Worm (Caenorhabditis elegans) whole organism, L3 larva: ENCODE results near the gene Y57G11C.40.

Experiments
- R02D3.7 ChIP-seq: fragments of 150-350 bp; optimal IDR thresholded peaks from 2 replicates; lab custom pipeline; 2014; ENCODE audit warnings: missing biosample characterization, missing genetic modification characterization
- ZK546.5 ChIP-seq: sonication (generic microtip); optimal IDR thresholded peaks from 2 replicates; lab custom pipeline; 2017; ENCODE audit warnings: missing biosample characterization, missing genetic modification characterization
- aly-2 ChIP-seq: fragments of 150-350 bp; optimal IDR thresholded peaks from 2 replicates; lab custom pipeline; 2014; ENCODE audit warnings: missing biosample characterization, missing genetic modification characterization
- ama-1 ChIP-seq: fragments of 150-350 bp; optimal IDR thresholded peaks from 2 replicates; lab custom pipeline; 2018
- ceh-16 ChIP-seq: sonication (generic microtip); optimal IDR thresholded peaks from 2 replicates; lab custom pipeline; 2017; ENCODE audit warnings: missing biosample characterization, missing genetic modification characterization
- ceh-28 ChIP-seq: fragments of 150-350 bp; optimal IDR thresholded peaks from 2 replicates; lab custom pipeline; 2014; ENCODE audit warnings: missing biosample characterization, missing genetic modification reagents, missing genetic modification characterization
- ceh-82 ChIP-seq: fragments of 150-350 bp; optimal IDR thresholded peaks from 2 replicates; lab custom pipeline; 2014; ENCODE audit warnings: missing biosample characterization, missing genetic modification characterization
- ceh-9 ChIP-seq: sonication (generic microtip); optimal IDR thresholded peaks from 2 replicates; lab custom pipeline; 2018; ENCODE audit warnings: missing biosample characterization, missing genetic modification characterization
- daf-12 ChIP-seq: fragments of 150-350 bp; optimal IDR thresholded peaks from 2 replicates; lab custom pipeline; 2014; ENCODE audit warnings: missing biosample characterization, missing genetic modification reagents, missing genetic modification characterization
- egl-27 ChIP-seq: sonication (generic microtip); optimal IDR thresholded peaks from 4 replicates; lab custom pipeline; 2017; ENCODE audit warnings: missing biosample characterization, missing genetic modification reagents, missing genetic modification characterization
- elt-1 ChIP-seq: fragments of 150-350 bp; optimal IDR thresholded peaks from 2 replicates; lab custom pipeline; 2014; ENCODE audit warnings: missing biosample characterization, missing genetic modification characterization
- elt-2 ChIP-seq: sonication (generic microtip); optimal IDR thresholded peaks from 2 replicates; lab custom pipeline; 2016; ENCODE audit warnings: missing genetic modification reagents, mild to moderate bottlenecking, missing genetic modification characterization, missing compliant biosample characterization
- elt-3 ChIP-seq, 3 experiments: fragments of 150-350 bp in 1 of 3; sonication (generic microtip) in 2 of 3; optimal IDR thresholded peaks; 2 replicates in 2 of 3; 4 replicates in 1 of 3; lab custom pipeline; 2014 to 2017; ENCODE audit warnings: missing biosample characterization in 3 of 3, missing genetic modification characterization in 3 of 3
- eor-1 ChIP-seq, 2 experiments: fragments of 150-350 bp; optimal IDR thresholded peaks; 2 replicates each; lab custom pipeline; 2014 to 2018; ENCODE audit warnings: missing biosample characterization in 2 of 2, missing genetic modification characterization in 2 of 2
- fkh-10 ChIP-seq: sonication (generic microtip); optimal IDR thresholded peaks from 2 replicates; lab custom pipeline; 2017; ENCODE audit warnings: missing biosample characterization, missing genetic modification reagents, missing genetic modification characterization
- fkh-2 ChIP-seq: fragments of 150-350 bp; optimal IDR thresholded peaks from 2 replicates; lab custom pipeline; 2014; ENCODE audit warnings: missing biosample characterization, missing genetic modification reagents, missing genetic modification characterization
- hmg-11 ChIP-seq: sonication (generic microtip); optimal IDR thresholded peaks from 2 replicates; lab custom pipeline; 2016; ENCODE audit warnings: missing genetic modification characterization, missing compliant biosample characterization
- lin-15B ChIP-seq: fragments of 150-350 bp; optimal IDR thresholded peaks from 2 replicates; lab custom pipeline; 2014; ENCODE audit warnings: missing biosample characterization, missing genetic modification characterization
- lsy-12 ChIP-seq: sonication (generic microtip); optimal IDR thresholded peaks from 2 replicates; lab custom pipeline; 2016; ENCODE audit warnings: mild to moderate bottlenecking, missing genetic modification characterization, missing compliant biosample characterization
- mdl-1 ChIP-seq: fragments of 150-350 bp; optimal IDR thresholded peaks from 2 replicates; lab custom pipeline; 2014; ENCODE audit warnings: missing biosample characterization, missing genetic modification characterization
- mml-1 ChIP-seq: fragments of 150-350 bp; sonication (generic microtip); optimal IDR thresholded peaks from 3 replicates; lab custom pipeline; 2014; ENCODE audit warnings: missing biosample characterization, missing genetic modification characterization
- nfya-1 ChIP-seq: sonication (generic microtip); optimal IDR thresholded peaks from 2 replicates; lab custom pipeline; 2017; ENCODE audit warnings: missing genetic modification characterization, mild to moderate bottlenecking, missing compliant biosample characterization, antibody characterized with exemption, moderate library complexity; ENCODE audit not compliant: insufficient read depth
- nhr-12 ChIP-seq: fragments of 150-350 bp; optimal IDR thresholded peaks from 2 replicates; lab custom pipeline; 2014; ENCODE audit warnings: missing biosample characterization, missing genetic modification characterization
- nhr-25 ChIP-seq: sonication (generic microtip); optimal IDR thresholded peaks from 2 replicates; lab custom pipeline; 2017; ENCODE audit warnings: missing biosample characterization, missing genetic modification characterization
- nhr-28 ChIP-seq: fragments of 150-350 bp; optimal IDR thresholded peaks from 2 replicates; lab custom pipeline; 2014; ENCODE audit warnings: missing biosample characterization, missing genetic modification characterization
- nhr-43 ChIP-seq: sonication (generic microtip); optimal IDR thresholded peaks from 2 replicates; lab custom pipeline; 2016; ENCODE audit warnings: mild to moderate bottlenecking, missing genetic modification characterization, missing compliant biosample characterization; ENCODE audit not compliant: poor library complexity, severe bottlenecking
- nhr-67 ChIP-seq: fragments of 150-350 bp; optimal IDR thresholded peaks from 2 replicates; lab custom pipeline; 2014; ENCODE audit warnings: missing biosample characterization, missing genetic modification characterization
- nhr-76 ChIP-seq: fragments of 150-350 bp; sonication (generic microtip); optimal IDR thresholded peaks from 5 replicates; lab custom pipeline; 2014; ENCODE audit warnings: missing biosample characterization, missing genetic modification characterization
- nhr-77 ChIP-seq: fragments of 150-350 bp; optimal IDR thresholded peaks from 2 replicates; lab custom pipeline; 2014; ENCODE audit warnings: missing biosample characterization, missing genetic modification characterization
- pha-4 ChIP-seq: fragments of 150-350 bp; optimal IDR thresholded peaks from 2 replicates; lab custom pipeline; 2014; ENCODE audit warnings: missing biosample characterization, missing genetic modification reagents, missing genetic modification characterization
- pqm-1 ChIP-seq: fragments of 150-350 bp; optimal IDR thresholded peaks from 2 replicates; lab custom pipeline; 2017; ENCODE audit warnings: missing biosample characterization, missing genetic modification characterization, inconsistent platforms
- sea-2 ChIP-seq: fragments of 150-350 bp; sonication (generic microtip); optimal IDR thresholded peaks from 4 replicates; lab custom pipeline; 2014; ENCODE audit warnings: missing biosample characterization, missing genetic modification reagents, missing genetic modification characterization
- skn-1 ChIP-seq: fragments of 150-350 bp; optimal IDR thresholded peaks from 2 replicates; lab custom pipeline; 2014; ENCODE audit warnings: missing biosample characterization, missing genetic modification characterization
- snpc-4 ChIP-seq: fragments of 150-350 bp; optimal IDR thresholded peaks from 2 replicates; lab custom pipeline; 2014; ENCODE audit warnings: missing biosample characterization, missing genetic modification characterization
- tbx-2 ChIP-seq: sonication (generic microtip); optimal IDR thresholded peaks from 2 replicates; lab custom pipeline; 2016; ENCODE audit warnings: mild to moderate bottlenecking, missing genetic modification characterization, missing compliant biosample characterization
- unc-39 ChIP-seq: sonication (generic microtip); optimal IDR thresholded peaks from 4 replicates; lab custom pipeline; 2017; ENCODE audit warnings: missing biosample characterization, missing genetic modification characterization
- zag-1 ChIP-seq: fragments of 150-350 bp; optimal IDR thresholded peaks from 2 replicates; lab custom pipeline; 2014; ENCODE audit warnings: missing biosample characterization, missing genetic modification characterization
- ztf-11 ChIP-seq: fragments of 150-350 bp; optimal IDR thresholded peaks from 2 replicates; lab custom pipeline; 2014; ENCODE audit warnings: missing biosample characterization, missing genetic modification characterization
- ztf-4 ChIP-seq: fragments of 150-350 bp; optimal IDR thresholded peaks from 2 replicates; lab custom pipeline; 2014; ENCODE audit warnings: missing biosample characterization, missing genetic modification characterization

Y57G11C.40 gene

ce11 chrIV:14704155-14704554 lies at the start of gene Y57G11C.40:
TSS of gene Y57G11C.40 (minus strand) at chrIV:14704255.
- no peak for TF ChIP-seq elt-3 (tag; optimal IDR thresholded peaks at IDR 0.05; lab: Kevin White, UChicago)
- TF ChIP-seq elt-2 = no peak
- TF ChIP-seq hmg-11 (tag; lab: Kevin White, UChicago) = no peak
- TF ChIP-seq pha-4 (tag; lab: Kevin White, UChicago) = no peak
- no peak for TF ChIP-seq snpc-4 (tag; lab: Kevin White, UChicago)
- no peak for TF ChIP-seq nhr-12
- TF ChIP-seq fkh-10 (GFP tag; lab: Kevin White, UChicago) = no peak
- no peak for TF ChIP-seq R02D3.7
- TF ChIP-seq daf-12 = no peak
- TF ChIP-seq ztf-11 = no peak
- no peak for TF ChIP-seq nfya-1 (tag; lab: Kevin White, UChicago)
- no peak for TF ChIP-seq ztf-4 (tag; lab: Kevin White, UChicago)
- TF ChIP-seq nhr-28 (tag; lab: Kevin White, UChicago) = no peak
- TF ChIP-seq zag-1 (tag; lab: Kevin White, UChicago) = no peak
- no peak for TF ChIP-seq ceh-16 (tag; lab: Kevin White, UChicago)
- no peak for TF ChIP-seq pqm-1
- no peak for TF ChIP-seq aly-2 (tag; lab: Kevin White, UChicago)
- no peak for TF ChIP-seq ceh-82
- no peak for TF ChIP-seq ZK546.5 (tag; lab: Kevin White, UChicago)
- TF ChIP-seq ama-1 (lab: Kevin White, UChicago) = no peak

ce11 chrIV:14741926-14742325 lies 37.9 kb upstream of the Y57G11C.40 start:
- TF ChIP-seq nhr-76 (tag; lab: Kevin White, UChicago) (no peak), ceh-28 (no peak), snpc-4 (tag; lab: Kevin White, UChicago) (no peak), sea-2 (GFP tag; lab: Kevin White, UChicago) (no peak), tbx-2 (tag; lab: Kevin White, UChicago) (no peak), ZK546.5 (tag; lab: Kevin White, UChicago) (no peak), mdl-1 (tag; lab: Kevin White, UChicago) (no peak), nhr-28 (tag; lab: Kevin White, UChicago) (no peak), ceh-82 (no peak), ceh-9 (no peak), egl-27 (no peak), skn-1 (tag; lab: Kevin White, UChicago) (no peak), R02D3.7 (no peak), nhr-77 (no peak), mml-1 (no peak)

ce11 chrIV:14729272-14729671 lies 25.2 kb upstream of the Y57G11C.40 start:
- TF ChIP-seq R02D3.7 (no peak), tbx-2 (tag; lab: Kevin White, UChicago) (no peak), fkh-10 (GFP tag; lab: Kevin White, UChicago) (no peak), nhr-25 (tag; lab: Kevin White, UChicago) (peak; percentile 81), unc-39 (tag; lab: Kevin White, UChicago) (no peak), eor-1 (tag; optimal IDR thresholded peaks at IDR 0.05; lab: Kevin White, UChicago) (no peak), elt-2 (no peak), elt-1 (tag; lab: Kevin White, UChicago) (peak; percentile 68), ceh-16 (tag; lab: Kevin White, UChicago) (no peak), snpc-4 (tag; lab: Kevin White, UChicago) (no peak), ceh-28 (no peak), elt-3 (tag; optimal IDR thresholded peaks at IDR 0.05; lab: Kevin White, UChicago) (no peak), nhr-77 (no peak), nhr-67 (no peak), nhr-43 (tag; lab: Kevin White, UChicago) (no peak), egl-27 (no peak), lin-15B (tag; lab: Kevin White, UChicago) (no peak)

ce11 chrIV:14728225-14728624 lies 24.2 kb upstream of the Y57G11C.40 start, which contains the start of gene Y57G11C.42:
TSS of gene Y57G11C.42 (plus strand) at chrIV:14728525.
- no peak for TF ChIP-seq lin-15B (tag; lab: Kevin White, UChicago)
- TF ChIP-seq aly-2 (tag; lab: Kevin White, UChicago) = no peak
- TF ChIP-seq lsy-12 = no peak
- TF ChIP-seq elt-2 = no peak
- no peak for TF ChIP-seq fkh-2 (tag; lab: Kevin White, UChicago)
- TF ChIP-seq ceh-82 = no peak
- no peak for TF ChIP-seq nhr-76 (tag; lab: Kevin White, UChicago)
